Fruit fly (Drosophila melanogaster): ENCODE results near the gene peg.

- TF ChIP-seq CG31627 (GFP tag; optimal IDR thresholded peaks at IDR 0.05) (no peak), achi (GFP tag; optimal IDR thresholded peaks at IDR 0.05) (no peak), CG6854 (GFP tag; optimal IDR thresholded peaks at IDR 0.05) (no peak), Gug (GFP tag; IDR thresholded peaks at IDR 0.05) (no peak), Sox15 (GFP tag; optimal IDR thresholded peaks at IDR 0.05) (no peak), Eip93F (GFP tag; optimal IDR thresholded peaks at IDR 0.05) (no peak), CG6276 (GFP tag; optimal IDR thresholded peaks at IDR 0.05) (no peak), CG16779 (tag; optimal IDR thresholded peaks at IDR 0.05) (no peak), Sox102F (GFP tag; optimal IDR thresholded peaks at IDR 0.05) (no peak)
Observed at dm6 chr3R:20976649-20977048, 47.3 kb downstream of the peg start.

Measured in whole organism, prepupa.